Fruit fly (Drosophila melanogaster) S2 (cell line): ENCODE data around the gene snk.

Source experiments
- CG8478 ChIP-seq: fragments of >200 bp; optimal IDR thresholded peaks from 2 replicates; lab custom pipeline; 2018
- CTCF ChIP-seq, 2 experiments: fragments of >200 bp; optimal IDR thresholded peaks; 2 replicates each; lab custom pipeline; 2018

- TF ChIP-seq CG8478 (no peak), CTCF (optimal IDR thresholded peaks at IDR 0.05; lab: Kevin White, UChicago) (no peak)
Measured at dm6 chr3R:13088942-13089341, 46.4 kb upstream of the snk start, which contains the start of gene CG34308.
